Worm (Caenorhabditis elegans) whole organism, late embryonic: ENCODE measurements around the gene C35D6.4.
"Not testable (repeated sequence)": the region's sequence is repeated elsewhere in the genome, so short reads cannot be mapped to it uniquely, and the experiment has no call there.

Source experiments
- F13H6.1 ChIP-seq: sonication (generic microtip); optimal IDR thresholded peaks from 2 replicates; lab custom pipeline; 2016; ENCODE audit warnings: missing genetic modification characterization, missing compliant biosample characterization
- Y22D7AL.16 ChIP-seq: sonication (generic microtip); optimal IDR thresholded peaks from 2 replicates; lab custom pipeline; 2016; ENCODE audit warnings: missing genetic modification characterization, missing compliant biosample characterization
- ama-1 ChIP-seq: fragments of 150-350 bp; optimal IDR thresholded peaks from 2 replicates; lab custom pipeline; 2014
- ceh-30 ChIP-seq: fragments of 150-350 bp; optimal IDR thresholded peaks from 2 replicates; lab custom pipeline; 2014; ENCODE audit warnings: missing biosample characterization, missing genetic modification characterization
- ceh-9 ChIP-seq: sonication (generic microtip); optimal IDR thresholded peaks from 2 replicates; lab custom pipeline; 2016; ENCODE audit warnings: mild to moderate bottlenecking, missing genetic modification characterization, inconsistent platforms, missing compliant biosample characterization
- elt-2 ChIP-seq: sonication (generic microtip); optimal IDR thresholded peaks from 2 replicates; lab custom pipeline; 2016; ENCODE audit warnings: missing genetic modification reagents, missing genetic modification characterization, missing compliant biosample characterization
- ets-4 ChIP-seq: sonication (generic microtip); optimal IDR thresholded peaks from 2 replicates; lab custom pipeline; 2016; ENCODE audit warnings: missing genetic modification characterization, missing compliant biosample characterization
- fkh-10 ChIP-seq: fragments of 150-350 bp; optimal IDR thresholded peaks from 2 replicates; lab custom pipeline; 2014; ENCODE audit warnings: missing biosample characterization, missing genetic modification reagents, missing genetic modification characterization
- hlh-8 ChIP-seq: sonication (generic microtip); optimal IDR thresholded peaks from 2 replicates; lab custom pipeline; 2016; ENCODE audit warnings: missing genotype, missing genetic modification characterization, missing compliant biosample characterization
- nhr-232 ChIP-seq: sonication (generic microtip); optimal IDR thresholded peaks from 2 replicates; lab custom pipeline; 2016; ENCODE audit warnings: missing genetic modification characterization, missing compliant biosample characterization
- pha-4 ChIP-seq: fragments of 150-350 bp; optimal IDR thresholded peaks from 2 replicates; lab custom pipeline; 2018; ENCODE audit warnings: missing biosample characterization, missing genetic modification reagents, missing genetic modification characterization
- pqm-1 ChIP-seq: sonication (generic microtip); optimal IDR thresholded peaks from 2 replicates; lab custom pipeline; 2016; ENCODE audit warnings: missing genetic modification characterization, missing compliant biosample characterization
- pros-1 ChIP-seq: fragments of 150-350 bp; optimal IDR thresholded peaks from 2 replicates; lab custom pipeline; 2014; ENCODE audit warnings: missing biosample characterization, missing genetic modification reagents, missing genetic modification characterization
- syd-9 ChIP-seq: sonication (generic microtip); optimal IDR thresholded peaks from 2 replicates; lab custom pipeline; 2016; ENCODE audit warnings: mild to moderate bottlenecking, missing genetic modification characterization, moderate library complexity, missing compliant biosample characterization

ce11 chrIV:16307925-16308324 lies 42.9 kb upstream of the C35D6.4 start, which contains the start of gene rac-2:
- not testable (repeated sequence) for TF ChIP-seq pha-4 (tag; lab: Kevin White, UChicago); syd-9 (tag; lab: Kevin White, UChicago); ets-4 (tag; lab: Kevin White, UChicago); F13H6.1 (tag; lab: Kevin White, UChicago); hlh-8 (tag; lab: Kevin White, UChicago); fkh-10 (GFP tag; lab: Kevin White, UChicago); Y22D7AL.16 (tag; lab: Kevin White, UChicago); elt-2 (tag; lab: Kevin White, UChicago); pqm-1 (tag; lab: Kevin White, UChicago); ceh-30 (tag; lab: Kevin White, UChicago); ama-1 (lab: Kevin White, UChicago); pros-1 (tag; lab: Kevin White, UChicago); nhr-232 (tag; lab: Kevin White, UChicago); ceh-9 (tag; lab: Kevin White, UChicago)
